Worm (Caenorhabditis elegans): ENCODE results near the gene nep-11.

Gene nep-11

DNA sequence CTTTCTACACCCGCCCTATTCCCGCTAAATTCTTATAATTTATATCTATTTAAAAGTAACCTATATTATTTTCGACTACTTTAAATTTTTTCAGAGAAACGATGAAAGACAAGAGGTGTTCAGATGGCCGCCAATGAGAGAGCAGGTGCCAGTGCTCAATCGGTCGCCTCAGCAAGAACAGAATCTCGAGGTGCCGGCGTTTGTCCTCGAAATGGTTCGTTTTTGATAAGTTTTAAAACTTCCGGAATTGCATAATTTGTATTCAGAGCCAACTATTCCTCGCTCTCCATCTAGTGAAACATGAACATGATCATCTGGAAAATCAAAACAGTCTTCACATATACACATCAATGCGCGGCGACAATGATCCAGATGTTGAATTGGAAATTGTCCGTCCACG, 54.3 kb downstream of the nep-11 start, which contains the start of gene bath-23:
Gene bath-23 (plus strand): TSS at position 301 of the 400 bp plus-strand sequence.
- TF ChIP-seq snpc-3.4 (tag; optimal IDR thresholded peaks at IDR 0.05) (no peak), mcd-1 (GFP tag; IDR thresholded peaks at IDR 0.05) (no peak), nhr-80 (tag; optimal IDR thresholded peaks at IDR 0.05) (no peak), attf-3 (GFP tag; conservative IDR thresholded peaks at IDR 0.05) (no peak), xnd-1 (tag; optimal IDR thresholded peaks at IDR 0.05) (no peak)
